Worm (Caenorhabditis elegans) whole organism, L1 larva: ENCODE results near the gene islo-1.

Source experiments
- C16A3.4 ChIP-seq: fragments of 150-350 bp; optimal IDR thresholded peaks from 2 replicates; lab custom pipeline; 2014; ENCODE audit warnings: missing biosample characterization, missing genetic modification characterization
- F16B12.6 ChIP-seq: fragments of 150-350 bp; optimal IDR thresholded peaks from 2 replicates; lab custom pipeline; 2014; ENCODE audit warnings: missing biosample characterization, missing genetic modification characterization
- alr-1 ChIP-seq: fragments of 200-800 bp; sonication (Bioruptor generic); optimal IDR thresholded peaks from 2 replicates; lab custom pipeline; 2018; ENCODE audit warnings: borderline replicate concordance, mild to moderate bottlenecking, missing genetic modification characterization, missing compliant biosample characterization
- blmp-1 ChIP-seq: fragments of 150-350 bp; optimal IDR thresholded peaks from 2 replicates; lab custom pipeline; 2014; ENCODE audit warnings: missing biosample characterization, missing genetic modification characterization
- ceh-8 ChIP-seq: fragments of 200-800 bp; sonication (Bioruptor generic); optimal IDR thresholded peaks from 2 replicates; lab custom pipeline; 2018; ENCODE audit warnings: mild to moderate bottlenecking, missing genetic modification characterization, moderate library complexity, missing compliant biosample characterization
- ceh-88 ChIP-seq: fragments of 200-800 bp; sonication (Bioruptor generic); IDR thresholded peaks from 2 replicates; pipeline ENCODE4 v1.3.6; 2022; ENCODE audit warnings: missing genetic modification characterization, missing compliant biosample characterization
- ces-1 ChIP-seq: fragments of 150-350 bp; optimal IDR thresholded peaks from 2 replicates; lab custom pipeline; 2014; ENCODE audit warnings: missing biosample characterization, missing genetic modification reagents, missing genetic modification characterization
- efl-1 ChIP-seq, 4 experiments: fragments of 150-350 bp; optimal IDR thresholded peaks in 3 of 4; peaks in 1 of 4; 1 replicate in 1 of 4; 2 replicates in 3 of 4; lab custom pipeline; 2014; ENCODE audit warnings: missing biosample characterization in 2 of 4, missing genetic modification characterization in 2 of 4, missing genetic modification reagents in 2 of 4
- elt-2 ChIP-seq: sonication (generic microtip); optimal IDR thresholded peaks from 2 replicates; lab custom pipeline; 2016; ENCODE audit warnings: missing genetic modification characterization, mild to moderate bottlenecking, inconsistent platforms, missing compliant biosample characterization, missing genetic modification reagents
- elt-3 ChIP-seq, 6 experiments: fragments of 150-350 bp in 1 of 6; sonication (generic microtip); optimal IDR thresholded peaks; 2 replicates each; lab custom pipeline; 2017 to 2018; ENCODE audit warnings: missing biosample characterization in 6 of 6, missing genetic modification characterization in 6 of 6, inconsistent platforms in 1 of 6
- grh-1 ChIP-seq: fragments of 200-800 bp; sonication (Bioruptor generic); IDR thresholded peaks from 2 replicates; pipeline ENCODE4 v1.3.6; 2022; ENCODE audit warnings: missing genetic modification reagents, missing genetic modification characterization, missing compliant biosample characterization
- irx-1 ChIP-seq: sonication (generic microtip); optimal IDR thresholded peaks from 2 replicates; lab custom pipeline; 2016; ENCODE audit warnings: missing genetic modification characterization, missing compliant biosample characterization
- jun-1 ChIP-seq: fragments of 150-350 bp; optimal IDR thresholded peaks from 2 replicates; lab custom pipeline; 2014; ENCODE audit warnings: missing biosample characterization, missing genetic modification reagents, missing genetic modification characterization
- lin-13 ChIP-seq: fragments of 150-350 bp; optimal IDR thresholded peaks from 2 replicates; lab custom pipeline; 2014; ENCODE audit warnings: missing biosample characterization, missing genetic modification reagents, missing genetic modification characterization
- lin-14 ChIP-seq: fragments of 200-800 bp; sonication (Bioruptor generic); optimal IDR thresholded peaks from 2 replicates; lab custom pipeline; 2018; ENCODE audit warnings: mild to moderate bottlenecking, missing genetic modification characterization, moderate library complexity, missing compliant biosample characterization
- lin-39 ChIP-seq: fragments of 150-350 bp; optimal IDR thresholded peaks from 2 replicates; lab custom pipeline; 2014; ENCODE audit warnings: missing biosample characterization, missing genetic modification reagents, missing genetic modification characterization
- lir-3 ChIP-seq: sonication (generic microtip); optimal IDR thresholded peaks from 2 replicates; lab custom pipeline; 2016; ENCODE audit warnings: mild to moderate bottlenecking, missing genetic modification characterization, moderate library complexity, missing compliant biosample characterization; ENCODE audit not compliant: poor library complexity
- mdl-1 ChIP-seq, 2 experiments: fragments of 150-350 bp; optimal IDR thresholded peaks; 2 replicates each; lab custom pipeline; 2014 to 2017; ENCODE audit warnings: missing biosample characterization in 2 of 2, missing genetic modification characterization in 2 of 2, inconsistent platforms in 1 of 2
- mef-2 ChIP-seq: fragments of 150-350 bp; optimal IDR thresholded peaks from 2 replicates; lab custom pipeline; 2014; ENCODE audit warnings: missing biosample characterization, missing genetic modification characterization
- mep-1 ChIP-seq: fragments of 150-350 bp; optimal IDR thresholded peaks from 2 replicates; lab custom pipeline; 2014; ENCODE audit warnings: missing biosample characterization, missing genetic modification characterization
- nhr-20 ChIP-seq: sonication (generic microtip); optimal IDR thresholded peaks from 2 replicates; lab custom pipeline; 2016; ENCODE audit warnings: mild to moderate bottlenecking, missing genetic modification characterization, missing compliant biosample characterization
- nhr-28 ChIP-seq: fragments of 150-350 bp; optimal IDR thresholded peaks from 2 replicates; lab custom pipeline; 2014; ENCODE audit warnings: missing biosample characterization, missing genetic modification characterization
- nhr-71 ChIP-seq: sonication (generic microtip); optimal IDR thresholded peaks from 2 replicates; lab custom pipeline; 2016; ENCODE audit warnings: mild to moderate bottlenecking, missing genetic modification characterization, moderate library complexity, missing compliant biosample characterization
- nhr-85 ChIP-seq: sonication (generic microtip); peaks from one replicate; lab custom pipeline; 2016; ENCODE audit warnings: missing genetic modification characterization, inconsistent platforms, missing compliant biosample characterization
- pqm-1 ChIP-seq: sonication (generic microtip); optimal IDR thresholded peaks from 3 replicates; lab custom pipeline; 2017; ENCODE audit warnings: missing biosample characterization, missing genetic modification characterization
- rnt-1 ChIP-seq: sonication (generic microtip); optimal IDR thresholded peaks from 2 replicates; lab custom pipeline; 2016; ENCODE audit warnings: mild to moderate bottlenecking, missing genetic modification characterization, moderate library complexity, missing compliant biosample characterization
- sox-4 ChIP-seq: sonication (generic microtip); optimal IDR thresholded peaks from 2 replicates; lab custom pipeline; 2016; ENCODE audit warnings: missing genetic modification characterization, missing compliant biosample characterization
- sptf-1 ChIP-seq: fragments of 150-350 bp; optimal IDR thresholded peaks from 2 replicates; lab custom pipeline; 2014; ENCODE audit warnings: missing biosample characterization, missing genetic modification characterization
- swsn-7 ChIP-seq: sonication (generic microtip); optimal IDR thresholded peaks from 2 replicates; lab custom pipeline; 2016; ENCODE audit warnings: missing genetic modification characterization, missing compliant biosample characterization
- tlp-1 ChIP-seq: fragments of 150-350 bp; optimal IDR thresholded peaks from 2 replicates; lab custom pipeline; 2014; ENCODE audit warnings: missing biosample characterization, missing genetic modification characterization
- unc-130 ChIP-seq: fragments of 150-350 bp; optimal IDR thresholded peaks from 2 replicates; lab custom pipeline; 2017; ENCODE audit warnings: missing biosample characterization, missing genetic modification characterization, inconsistent platforms
- unc-62 ChIP-seq: fragments of 150-350 bp; optimal IDR thresholded peaks from 2 replicates; lab custom pipeline; 2014; ENCODE audit warnings: missing biosample characterization, missing genetic modification reagents, missing genetic modification characterization
- vab-15 ChIP-seq: sonication (generic microtip); optimal IDR thresholded peaks from 2 replicates; lab custom pipeline; 2017; ENCODE audit warnings: missing genotype, mild to moderate bottlenecking, missing genetic modification characterization, missing compliant biosample characterization
- zag-1 ChIP-seq: fragments of 150-350 bp; optimal IDR thresholded peaks from 2 replicates; lab custom pipeline; 2014; ENCODE audit warnings: missing biosample characterization, missing genetic modification characterization
- ztf-11 ChIP-seq, 2 experiments: sonication (generic microtip); optimal IDR thresholded peaks; 2 replicates each; lab custom pipeline; 2016 to 2017; ENCODE audit warnings: missing genetic modification characterization in 2 of 2, missing biosample characterization in 1 of 2, missing compliant biosample characterization in 1 of 2

The islo-1 gene

DNA sequence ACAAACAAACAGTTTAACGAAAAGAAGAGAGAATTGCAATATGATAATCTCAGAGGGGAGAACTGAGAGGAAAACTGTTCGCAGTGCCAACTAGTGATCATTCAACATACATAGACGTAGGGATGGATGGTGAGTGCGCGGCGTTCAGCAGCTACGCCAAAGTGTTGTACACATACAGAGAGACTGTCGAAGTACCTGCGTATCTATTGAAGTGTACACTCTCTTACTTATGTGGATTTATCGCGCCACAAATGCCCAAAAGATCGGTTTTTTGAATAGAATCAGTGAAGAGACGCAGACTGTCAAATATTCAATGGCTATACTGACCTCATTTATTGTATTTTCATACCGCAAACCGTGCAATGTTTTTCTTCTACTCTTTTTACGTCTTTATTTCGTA lies 34.1 kb downstream of the islo-1 start (continued):
- TF ChIP-seq ceh-8 (GFP tag; lab: Kevin White, UChicago) (no peak), rnt-1 (tag; lab: Kevin White, UChicago) (no peak), ces-1 (GFP tag; lab: Kevin White, UChicago) (no peak), lin-39 (tag; lab: Kevin White, UChicago) (no peak), grh-1 (no peak), jun-1 (tag; lab: Kevin White, UChicago) (no peak), mef-2 (tag; lab: Kevin White, UChicago) (no peak)

DNA sequence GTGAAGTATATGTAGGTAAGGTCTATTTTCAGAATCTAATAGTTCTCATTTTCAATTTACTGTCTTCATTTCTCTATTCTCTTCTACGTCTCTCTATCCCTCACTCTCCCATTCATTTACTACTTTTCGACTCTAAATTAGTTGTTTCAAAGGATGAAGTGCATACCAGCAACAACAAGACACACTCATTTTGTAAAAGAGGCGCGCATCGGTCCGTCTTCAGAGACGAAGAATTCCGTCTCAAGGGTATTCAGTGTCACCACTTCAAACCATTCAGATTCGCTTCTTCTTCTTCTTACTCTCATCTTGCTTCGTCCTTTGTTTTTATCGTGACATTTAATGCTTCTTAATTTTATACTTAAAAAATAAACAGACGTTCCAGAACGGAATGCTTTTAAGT lies 35.2 kb downstream of the islo-1 start:
- no peak for TF ChIP-seq tlp-1 (tag; lab: Kevin White, UChicago)
- TF ChIP-seq lin-14: peak; percentile 51
- TF ChIP-seq mdl-1 (tag; optimal IDR thresholded peaks at IDR 0.05; lab: Kevin White, UChicago): no peak
- peak; percentile 7 for TF ChIP-seq blmp-1 (tag; lab: Kevin White, UChicago)
- TF ChIP-seq nhr-85 (tag; lab: Kevin White, UChicago): peak; percentile 75

DNA sequence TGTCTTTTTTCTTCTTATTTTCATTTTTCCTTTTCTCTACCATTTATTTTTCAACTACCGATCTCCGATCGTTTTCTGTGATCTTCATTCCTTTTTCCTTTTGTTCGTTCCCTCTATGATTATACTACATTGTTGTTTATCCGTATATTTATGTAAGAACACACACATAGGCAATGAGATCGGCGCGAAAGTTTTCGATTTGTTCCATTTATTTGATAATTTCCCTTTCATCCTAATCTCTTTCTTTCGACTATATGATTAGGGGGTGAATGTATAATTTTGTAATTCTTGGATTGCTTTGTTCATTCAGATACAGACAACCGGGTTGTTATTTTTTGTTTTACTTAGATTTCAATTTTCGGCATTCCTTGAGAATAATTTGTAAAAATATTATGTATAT lies 37.4 kb downstream of the islo-1 start:
- TF ChIP-seq nhr-20 (tag; lab: Kevin White, UChicago) (no peak), mep-1 (no peak), nhr-28 (no peak), nhr-85 (tag; lab: Kevin White, UChicago) (no peak), zag-1 (tag; lab: Kevin White, UChicago) (no peak), lir-3 (tag; lab: Kevin White, UChicago) (no peak), F16B12.6 (tag; lab: Kevin White, UChicago) (no peak), efl-1 (optimal IDR thresholded peaks at IDR 0.05; lab: Kevin White, UChicago) (no peak), efl-1 (GFP tag; optimal IDR thresholded peaks at IDR 0.05 in 1 of 2; lab: Kevin White, UChicago) (peak in 1 of 2 experiments; percentile 18), sptf-1 (tag; lab: Kevin White, UChicago) (no peak), irx-1 (no peak), unc-62 (GFP tag; lab: Kevin White, UChicago) (no peak), C16A3.4 (tag; lab: Kevin White, UChicago) (no peak), ceh-88 (GFP tag; lab: Robert Waterston, UW) (no peak), unc-130 (tag; lab: Kevin White, UChicago) (no peak), sox-4 (tag; lab: Kevin White, UChicago) (no peak), pqm-1 (tag; lab: Kevin White, UChicago) (no peak), blmp-1 (tag; lab: Kevin White, UChicago) (peak; percentile 85)

DNA sequence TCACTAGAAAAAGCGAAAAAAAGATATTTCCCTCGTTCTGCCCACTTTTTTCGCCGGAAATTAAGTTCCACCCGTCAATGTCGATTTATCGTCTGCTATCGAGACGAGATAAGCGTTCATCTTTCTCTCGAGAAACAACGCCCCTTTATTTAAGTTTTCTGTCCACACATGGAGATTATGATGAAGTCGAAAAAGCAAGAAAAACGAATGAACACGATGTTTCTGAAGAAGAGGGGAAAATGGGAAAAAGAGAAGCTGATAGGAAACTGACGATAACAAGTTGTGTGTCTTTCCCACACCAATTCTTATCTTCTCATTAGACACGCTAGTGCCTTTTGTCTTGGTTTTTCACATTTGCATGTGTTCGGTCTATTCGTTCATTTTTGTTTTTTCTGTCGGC lies 38.6 kb downstream of the islo-1 start:
- peak; percentile 83 for TF ChIP-seq blmp-1 (tag; lab: Kevin White, UChicago)
- no peak for TF ChIP-seq ztf-11 (tag; optimal IDR thresholded peaks at IDR 0.05; lab: Kevin White, UChicago)
- no peak for TF ChIP-seq alr-1
- TF ChIP-seq elt-3 (tag; optimal IDR thresholded peaks at IDR 0.05; lab: Kevin White, UChicago): peak in 1 of 6 experiments; percentile 12
- TF ChIP-seq lin-14: peak; percentile 45
- no peak for TF ChIP-seq nhr-71 (tag; lab: Kevin White, UChicago)
- no peak for TF ChIP-seq vab-15
- no peak for TF ChIP-seq nhr-20 (tag; lab: Kevin White, UChicago)
- TF ChIP-seq lin-13 (GFP tag; lab: Kevin White, UChicago): no peak
- peak; percentile 13 for TF ChIP-seq elt-2
- no peak for TF ChIP-seq swsn-7 (tag; lab: Kevin White, UChicago)
